Worm (Caenorhabditis elegans) whole organism, young adult: ENCODE measurements around the gene prdx-2.

Source experiments
- B0019.2 ChIP-seq: fragments of 200-800 bp; sonication (Bioruptor generic); conservative IDR thresholded peaks from 2 replicates; pipeline ENCODE4 v1.3.6; 2022; ENCODE audit warnings: missing genetic modification reagents, missing genetic modification characterization, missing compliant biosample characterization
- D2030.7 ChIP-seq: fragments of 200-800 bp; sonication (Bioruptor generic); IDR thresholded peaks from 2 replicates; pipeline ENCODE4 v1.3.6; 2022; ENCODE audit warnings: missing genetic modification reagents, missing genetic modification characterization, missing compliant biosample characterization
- F39B2.1 ChIP-seq: fragments of 200-800 bp; sonication (Bioruptor generic); IDR thresholded peaks from 2 replicates; pipeline ENCODE4 v1.3.6; 2022; ENCODE audit warnings: missing genetic modification reagents, missing genetic modification characterization, missing compliant biosample characterization
- F49E8.2 ChIP-seq: sonication (generic microtip); optimal IDR thresholded peaks from 3 replicates; lab custom pipeline; 2017; ENCODE audit warnings: missing genetic modification characterization, mild to moderate bottlenecking, missing compliant biosample characterization, antibody characterized with exemption, moderate library complexity; ENCODE audit not compliant: insufficient read depth
- F57A8.1 ChIP-seq: fragments of 200-800 bp; sonication (Bioruptor generic); optimal IDR thresholded peaks from 2 replicates; lab custom pipeline; 2018; ENCODE audit warnings: mild to moderate bottlenecking, missing genetic modification characterization, moderate library complexity, missing compliant biosample characterization
- T26A5.8 ChIP-seq: sonication (generic microtip); optimal IDR thresholded peaks from 2 replicates; lab custom pipeline; 2016; ENCODE audit warnings: missing genetic modification characterization, missing compliant biosample characterization
- Y56A3A.18 ChIP-seq: fragments of 200-800 bp; sonication (Bioruptor generic); IDR thresholded peaks from 2 replicates; pipeline ENCODE4 v1.3.6; 2022; ENCODE audit warnings: missing genetic modification reagents, missing genetic modification characterization, missing compliant biosample characterization
- Y67H2A.10 ChIP-seq: fragments of 200-800 bp; sonication (Bioruptor generic); conservative IDR thresholded peaks from 2 replicates; pipeline ENCODE4 v1.3.6; 2022; ENCODE audit warnings: missing genetic modification reagents, missing genetic modification characterization, missing compliant biosample characterization
- Y79H2A.3 ChIP-seq: fragments of 200-800 bp; sonication (Bioruptor generic); conservative IDR thresholded peaks from 2 replicates; pipeline ENCODE4 v1.3.6; 2022; ENCODE audit warnings: missing genetic modification reagents, missing genetic modification characterization, missing compliant biosample characterization
- ZK185.1 ChIP-seq: sonication (generic microtip); optimal IDR thresholded peaks from 2 replicates; lab custom pipeline; 2016; ENCODE audit warnings: mild to moderate bottlenecking, missing genetic modification characterization, missing compliant biosample characterization; ENCODE audit not compliant: poor library complexity, severe bottlenecking
- akir-1 ChIP-seq: fragments of 200-800 bp; sonication (Bioruptor generic); optimal IDR thresholded peaks from 2 replicates; lab custom pipeline; 2018; ENCODE audit warnings: mild to moderate bottlenecking, missing genetic modification characterization, moderate library complexity, missing compliant biosample characterization
- attf-3 ChIP-seq: fragments of 200-800 bp; sonication (Bioruptor generic); conservative IDR thresholded peaks from 2 replicates; pipeline ENCODE4 v1.3.6; 2022; ENCODE audit warnings: missing genetic modification reagents, missing genetic modification characterization, missing compliant biosample characterization
- attf-5 ChIP-seq: fragments of 200-800 bp; sonication (Bioruptor generic); optimal IDR thresholded peaks from 2 replicates; lab custom pipeline; 2018; ENCODE audit warnings: mild to moderate bottlenecking, missing genetic modification characterization, missing compliant biosample characterization
- attf-6 ChIP-seq: fragments of 200-800 bp; sonication (Bioruptor generic); IDR thresholded peaks from 2 replicates; pipeline ENCODE4 v1.3.6; 2022; ENCODE audit warnings: missing genetic modification reagents, missing genetic modification characterization, missing compliant biosample characterization
- ccch-3 ChIP-seq: fragments of 200-800 bp; sonication (Bioruptor generic); optimal IDR thresholded peaks from 2 replicates; lab custom pipeline; 2018; ENCODE audit warnings: mild to moderate bottlenecking, missing genetic modification characterization, missing compliant biosample characterization
- cebp-1 ChIP-seq, 2 experiments: fragments of 200-800 bp in 1 of 2; sonication (Bioruptor generic) in 1 of 2; sonication (generic microtip) in 1 of 2; IDR thresholded peaks in 1 of 2; optimal IDR thresholded peaks in 1 of 2; 2 replicates each; pipeline versions ENCODE4 v1.3.6 to Lab custom; 2017 to 2022; ENCODE audit warnings: missing compliant biosample characterization in 2 of 2, missing genetic modification characterization in 2 of 2, mild to moderate bottlenecking in 1 of 2, missing genetic modification reagents in 1 of 2, moderate library complexity in 1 of 2
- ceh-100 ChIP-seq: fragments of 200-800 bp; sonication (Bioruptor generic); IDR thresholded peaks from 2 replicates; pipeline ENCODE4 v1.3.6; 2022; ENCODE audit warnings: missing genetic modification reagents, missing genetic modification characterization, missing compliant biosample characterization
- ceh-27 ChIP-seq: fragments of 200-800 bp; sonication (Bioruptor generic); optimal IDR thresholded peaks from 2 replicates; lab custom pipeline; 2018; ENCODE audit warnings: mild to moderate bottlenecking, missing genetic modification characterization, moderate library complexity, missing compliant biosample characterization
- die-1 ChIP-seq: sonication (generic microtip); optimal IDR thresholded peaks from 2 replicates; lab custom pipeline; 2016; ENCODE audit warnings: missing genotype, mild to moderate bottlenecking, missing genetic modification characterization, missing compliant biosample characterization
- dox-1 ChIP-seq: fragments of 200-800 bp; sonication (Bioruptor generic); IDR thresholded peaks from 2 replicates; pipeline ENCODE4 v1.3.6; 2022; ENCODE audit warnings: missing genetic modification reagents, missing genetic modification characterization, missing compliant biosample characterization
- dpl-1 ChIP-seq: fragments of 150-350 bp; optimal IDR thresholded peaks from 2 replicates; lab custom pipeline; 2014; ENCODE audit warnings: missing biosample characterization, missing genetic modification reagents, missing genetic modification characterization
- efl-1 ChIP-seq: fragments of 150-350 bp; optimal IDR thresholded peaks from 2 replicates; lab custom pipeline; 2014; ENCODE audit warnings: missing biosample characterization, missing genetic modification reagents, missing genetic modification characterization
- hrde-1 ChIP-seq: sonication (generic microtip); optimal IDR thresholded peaks from 2 replicates; lab custom pipeline; 2016; ENCODE audit warnings: missing genetic modification characterization, mild to moderate bottlenecking, missing compliant biosample characterization, moderate library complexity, missing genotype, missing genetic modification reagents, borderline replicate concordance
- lin-26 ChIP-seq: fragments of 200-800 bp; sonication (Bioruptor generic); IDR thresholded peaks from 2 replicates; pipeline ENCODE4 v1.3.6; 2022; ENCODE audit warnings: missing genetic modification reagents, missing genetic modification characterization, missing compliant biosample characterization
- lin-35 ChIP-seq, 3 experiments: fragments of 150-350 bp in 2 of 3; sonication (generic microtip) in 1 of 3; optimal IDR thresholded peaks; 2 replicates each; lab custom pipeline; 2014 to 2018; ENCODE audit warnings: missing biosample characterization in 3 of 3, missing genetic modification characterization in 3 of 3, missing genetic modification reagents in 3 of 3
- lin-40 ChIP-seq: sonication (generic microtip); optimal IDR thresholded peaks from 2 replicates; lab custom pipeline; 2016; ENCODE audit warnings: missing genetic modification characterization, mild to moderate bottlenecking, missing compliant biosample characterization, missing genotype, missing genetic modification reagents
- lin-54 ChIP-seq: fragments of 200-800 bp; sonication (Bioruptor generic); optimal IDR thresholded peaks from 2 replicates; lab custom pipeline; 2018; ENCODE audit warnings: mild to moderate bottlenecking, missing genetic modification characterization, missing compliant biosample characterization
- lsl-1 ChIP-seq: fragments of 200-800 bp; sonication (Bioruptor generic); optimal IDR thresholded peaks from 2 replicates; lab custom pipeline; 2018; ENCODE audit warnings: mild to moderate bottlenecking, missing genetic modification characterization, moderate library complexity, missing compliant biosample characterization
- lsy-27 ChIP-seq: sonication (generic microtip); optimal IDR thresholded peaks from 2 replicates; lab custom pipeline; 2017; ENCODE audit warnings: missing genetic modification characterization, mild to moderate bottlenecking, missing compliant biosample characterization, antibody characterized with exemption, missing genotype, borderline replicate concordance; ENCODE audit not compliant: insufficient read depth
- madf-8 ChIP-seq: fragments of 200-800 bp; sonication (Bioruptor generic); conservative IDR thresholded peaks from 2 replicates; pipeline ENCODE4 v1.3.6; 2022; ENCODE audit warnings: missing genetic modification reagents, missing genetic modification characterization, missing compliant biosample characterization
- mes-4 ChIP-seq: sonication (generic microtip); optimal IDR thresholded peaks from 2 replicates; lab custom pipeline; 2016; ENCODE audit warnings: missing genotype, missing genetic modification characterization, missing compliant biosample characterization
- mxl-1 ChIP-seq: sonication (generic microtip); optimal IDR thresholded peaks from 2 replicates; lab custom pipeline; 2016; ENCODE audit warnings: missing genetic modification characterization, missing compliant biosample characterization
- nfya-2 ChIP-seq: fragments of 200-800 bp; sonication (Bioruptor generic); IDR thresholded peaks from 2 replicates; pipeline ENCODE4 v1.3.6; 2022; ENCODE audit warnings: missing genetic modification reagents, missing genetic modification characterization, missing compliant biosample characterization
- nfyb-1 ChIP-seq: fragments of 200-800 bp; sonication (Bioruptor generic); IDR thresholded peaks from 2 replicates; pipeline ENCODE4 v1.3.6; 2022; ENCODE audit warnings: missing genetic modification reagents, missing genetic modification characterization, missing compliant biosample characterization
- nhr-120 ChIP-seq: fragments of 200-800 bp; sonication (Bioruptor generic); IDR thresholded peaks from 2 replicates; pipeline ENCODE4 v1.3.6; 2022; ENCODE audit warnings: missing genetic modification characterization, missing compliant biosample characterization
- nhr-179 ChIP-seq: sonication (generic microtip); optimal IDR thresholded peaks from 2 replicates; lab custom pipeline; 2016; ENCODE audit warnings: mild to moderate bottlenecking, missing genetic modification characterization, missing compliant biosample characterization
- nhr-80 ChIP-seq: sonication (generic microtip); optimal IDR thresholded peaks from 2 replicates; lab custom pipeline; 2016; ENCODE audit warnings: missing genetic modification characterization, missing compliant biosample characterization
- rpc-1 ChIP-seq, 2 experiments: fragments of 150-350 bp in 1 of 2; sonication (generic microtip) in 1 of 2; optimal IDR thresholded peaks; 2 replicates each; lab custom pipeline; 2014 to 2018; ENCODE audit warnings: missing biosample characterization in 1 of 2, missing genetic modification characterization in 1 of 2, missing genetic modification reagents in 1 of 2, missing genotype in 1 of 2
- snpc-3.4 ChIP-seq: sonication (generic microtip); optimal IDR thresholded peaks from 2 replicates; lab custom pipeline; 2017; ENCODE audit warnings: missing genetic modification characterization, mild to moderate bottlenecking, missing compliant biosample characterization, antibody characterized with exemption, moderate library complexity, missing genotype, missing genetic modification reagents
- tbp1 ChIP-seq: fragments of 200-800 bp; sonication (Bioruptor generic); optimal IDR thresholded peaks from 2 replicates; lab custom pipeline; 2018; ENCODE audit warnings: mild to moderate bottlenecking, missing genetic modification characterization, missing compliant biosample characterization
- tbx-9 ChIP-seq: sonication (generic microtip); optimal IDR thresholded peaks from 2 replicates; lab custom pipeline; 2016; ENCODE audit warnings: borderline replicate concordance, missing genetic modification characterization, inconsistent platforms, missing compliant biosample characterization
- tlf-1 ChIP-seq: fragments of 200-800 bp; sonication (Bioruptor generic); optimal IDR thresholded peaks from 2 replicates; lab custom pipeline; 2018; ENCODE audit warnings: mild to moderate bottlenecking, missing genetic modification characterization, missing compliant biosample characterization
- zfh-2 ChIP-seq: fragments of 200-800 bp; sonication (Bioruptor generic); conservative IDR thresholded peaks from 2 replicates; pipeline ENCODE4 v1.3.6; 2022; ENCODE audit warnings: missing genetic modification reagents, missing genetic modification characterization, missing compliant biosample characterization
- ztf-18 ChIP-seq: sonication (generic microtip); optimal IDR thresholded peaks from 2 replicates; lab custom pipeline; 2016; ENCODE audit warnings: missing genotype, mild to moderate bottlenecking, missing genetic modification characterization, missing compliant biosample characterization
- ztf-22 ChIP-seq: fragments of 200-800 bp; sonication (Bioruptor generic); optimal IDR thresholded peaks from 2 replicates; lab custom pipeline; 2018; ENCODE audit warnings: mild to moderate bottlenecking, missing genetic modification characterization, moderate library complexity, missing compliant biosample characterization
- ztf-28 ChIP-seq: fragments of 200-800 bp; sonication (Bioruptor generic); IDR thresholded peaks from 2 replicates; pipeline ENCODE4 v1.3.6; 2022; ENCODE audit warnings: missing genetic modification reagents, missing genetic modification characterization, missing compliant biosample characterization
- ztf-6 ChIP-seq: fragments of 200-800 bp; sonication (Bioruptor generic); IDR thresholded peaks from 2 replicates; pipeline ENCODE4 v1.3.6; 2022; ENCODE audit warnings: missing genetic modification reagents, missing genetic modification characterization, missing compliant biosample characterization

prdx-2 gene

ce11 chrII:5330206-5330686 is 47.7 kb upstream of the prdx-2 start (continued):
- TF ChIP-seq madf-8 (GFP tag; lab: Robert Waterston, UW): no peak
- TF ChIP-seq attf-3: no peak
- TF ChIP-seq rpc-1 (optimal IDR thresholded peaks at IDR 0.05; lab: Kevin White, UChicago): no peak
- TF ChIP-seq rpc-1 (tag; optimal IDR thresholded peaks at IDR 0.05; lab: Kevin White, UChicago): no peak
- no peak for TF ChIP-seq lin-26
- peak; percentile 84 for TF ChIP-seq nhr-80 (tag; lab: Kevin White, UChicago)
- TF ChIP-seq dox-1: peak; percentile 75
- no peak for TF ChIP-seq Y67H2A.10 (GFP tag; lab: Robert Waterston, UW)
- TF ChIP-seq B0019.2 (GFP tag; lab: Robert Waterston, UW): no peak
- peak; percentile 70 for TF ChIP-seq attf-5 (GFP tag; lab: Kevin White, UChicago)
- TF ChIP-seq D2030.7 (GFP tag; lab: Robert Waterston, UW): no peak
- TF ChIP-seq lin-35 (GFP tag; optimal IDR thresholded peaks at IDR 0.05; lab: Kevin White, UChicago): peak in 1 of 3 experiments; percentile 18
- TF ChIP-seq snpc-3.4 (tag; lab: Kevin White, UChicago): no peak
- no peak for TF ChIP-seq F39B2.1 (GFP tag; lab: Robert Waterston, UW)
- peak; percentile 46 for TF ChIP-seq lin-54 (GFP tag; lab: Kevin White, UChicago)
- no peak for TF ChIP-seq lsl-1 (GFP tag; lab: Kevin White, UChicago)
- no peak for TF ChIP-seq F57A8.1
- no peak for TF ChIP-seq akir-1 (GFP tag; lab: Kevin White, UChicago)
- no peak for TF ChIP-seq mes-4 (tag; lab: Kevin White, UChicago)
- TF ChIP-seq Y56A3A.18 (GFP tag; lab: Robert Waterston, UW): no peak
- TF ChIP-seq nhr-179 (tag; lab: Kevin White, UChicago): no peak
- no peak for TF ChIP-seq lsy-27 (tag; lab: Kevin White, UChicago)
- no peak for TF ChIP-seq ztf-6 (GFP tag; lab: Robert Waterston, UW)
- TF ChIP-seq ccch-3 (GFP tag; lab: Kevin White, UChicago): no peak
- TF ChIP-seq ZK185.1: peak; percentile 59
- TF ChIP-seq F49E8.2 (tag; lab: Kevin White, UChicago): no peak
- TF ChIP-seq T26A5.8 (tag; lab: Kevin White, UChicago): no peak
- no peak for TF ChIP-seq nfya-2
- TF ChIP-seq nhr-120 (GFP tag; lab: Robert Waterston, UW): no peak
- TF ChIP-seq lin-40 (tag; lab: Kevin White, UChicago): peak; percentile 84
- TF ChIP-seq die-1 (tag; lab: Kevin White, UChicago): no peak
- TF ChIP-seq ztf-22 (GFP tag; lab: Kevin White, UChicago): peak; percentile 25
- TF ChIP-seq ceh-27 (GFP tag; lab: Kevin White, UChicago): no peak
- TF ChIP-seq efl-1: no peak
- TF ChIP-seq zfh-2 (GFP tag; lab: Robert Waterston, UW): 0 out of 2 replicates have a peak, but pooled peaks have one; percentile 9
- no peak for TF ChIP-seq mxl-1 (tag; lab: Kevin White, UChicago)
- TF ChIP-seq tbx-9 (tag; lab: Kevin White, UChicago): no peak
- no peak for TF ChIP-seq dpl-1 (GFP tag; lab: Kevin White, UChicago)
- no peak for TF ChIP-seq attf-6 (GFP tag; lab: Robert Waterston, UW)
- TF ChIP-seq ztf-28: no peak
- no peak for TF ChIP-seq ceh-100
- no peak for TF ChIP-seq ztf-18
- TF ChIP-seq hrde-1 (tag; lab: Kevin White, UChicago): no peak
- no peak for TF ChIP-seq Y79H2A.3 (GFP tag; lab: Robert Waterston, UW)
- peak; percentile 70 for TF ChIP-seq nfyb-1 (GFP tag; lab: Robert Waterston, UW)
- peak; percentile 77 for TF ChIP-seq cebp-1 (GFP tag; IDR thresholded peaks at IDR 0.05; lab: Robert Waterston, UW)
- TF ChIP-seq cebp-1 (tag; optimal IDR thresholded peaks at IDR 0.05; lab: Kevin White, UChicago): peak; percentile 94
- peak; percentile 57 for TF ChIP-seq tlf-1 (GFP tag; lab: Kevin White, UChicago)
- peak; percentile 19 for TF ChIP-seq tbp1 (GFP tag; lab: Kevin White, UChicago)
